Fruit fly (Drosophila melanogaster) whole organism, prepupa: ENCODE data around the gene CG43330.

Experiments
- Blimp-1 ChIP-seq: fragments of 200-800 bp; sonication (Bioruptor generic); optimal IDR thresholded peaks from 3 replicates; lab custom pipeline; 2017; ENCODE audit warnings: missing biosample characterization, missing genetic modification characterization, mild to moderate bottlenecking, moderate library complexity, missing genetic modification reagents
- CG10631 ChIP-seq: fragments of 200-800 bp; sonication (Bioruptor generic); optimal IDR thresholded peaks from 2 replicates; lab custom pipeline; 2016; ENCODE audit warnings: missing biosample characterization, missing genetic modification characterization
- CG10669 ChIP-seq: fragments of 200-800 bp; sonication (Bioruptor generic); optimal IDR thresholded peaks from 3 replicates; lab custom pipeline; 2018; ENCODE audit warnings: missing biosample characterization, mild to moderate bottlenecking, missing genetic modification characterization, moderate library complexity
- CG11902 ChIP-seq: fragments of 200-800 bp; sonication (Bioruptor generic); optimal IDR thresholded peaks from 3 replicates; lab custom pipeline; 2016; ENCODE audit warnings: missing biosample characterization, missing genetic modification characterization
- CG16779 ChIP-seq: fragments of 200-800 bp; sonication (Bioruptor generic); optimal IDR thresholded peaks from 3 replicates; lab custom pipeline; 2017; ENCODE audit warnings: missing biosample characterization, mild to moderate bottlenecking, missing genetic modification characterization
- CG3032 ChIP-seq: fragments of 200-800 bp; optimal IDR thresholded peaks from 2 replicates; lab custom pipeline; 2019; ENCODE audit warnings: missing biosample characterization, mild to moderate bottlenecking, missing genetic modification characterization, moderate library complexity
- CG31627 ChIP-seq: fragments of 200-800 bp; sonication (Bioruptor generic); optimal IDR thresholded peaks from 3 replicates; lab custom pipeline; 2016; ENCODE audit warnings: missing biosample characterization, missing genetic modification characterization
- CG32006 ChIP-seq: fragments of 200-800 bp; sonication (Bioruptor generic); optimal IDR thresholded peaks from 3 replicates; lab custom pipeline; 2017; ENCODE audit warnings: missing biosample characterization, mild to moderate bottlenecking, missing genetic modification characterization
- CG34406 ChIP-seq: fragments of 200-800 bp; sonication (Bioruptor generic); optimal IDR thresholded peaks from 3 replicates; lab custom pipeline; 2016; ENCODE audit warnings: missing biosample characterization, missing genetic modification characterization
- CG3919 ChIP-seq: fragments of 200-800 bp; sonication (Bioruptor generic); optimal IDR thresholded peaks from 3 replicates; lab custom pipeline; 2016; ENCODE audit warnings: missing biosample characterization, missing genetic modification characterization
- CG4318 ChIP-seq: fragments of 200-800 bp; sonication (Bioruptor generic); optimal IDR thresholded peaks from 3 replicates; lab custom pipeline; 2017; ENCODE audit warnings: missing biosample characterization, mild to moderate bottlenecking, missing genetic modification characterization
- CG6163 ChIP-seq: fragments of 200-800 bp; sonication (Bioruptor generic); IDR thresholded peaks from 3 replicates; pipeline ENCODE4 v1.3.6; 2022; ENCODE audit warnings: missing biosample characterization, missing genetic modification characterization
- CG6276 ChIP-seq: fragments of 200-800 bp; sonication (Bioruptor generic); optimal IDR thresholded peaks from 2 replicates; lab custom pipeline; 2017; ENCODE audit warnings: missing biosample characterization, mild to moderate bottlenecking, missing genetic modification characterization
- CG6792 ChIP-seq: fragments of 200-800 bp; sonication (Bioruptor generic); optimal IDR thresholded peaks from 3 replicates; lab custom pipeline; 2016; ENCODE audit warnings: missing biosample characterization, missing genetic modification characterization
- CG6808 ChIP-seq: fragments of 200-800 bp; sonication (Bioruptor generic); optimal IDR thresholded peaks from 3 replicates; lab custom pipeline; 2017; ENCODE audit warnings: missing biosample characterization, missing genetic modification characterization, mild to moderate bottlenecking, moderate library complexity, missing genetic modification reagents
- CG7368 ChIP-seq: fragments of 200-800 bp; sonication (Bioruptor generic); optimal IDR thresholded peaks from 3 replicates; lab custom pipeline; 2016; ENCODE audit warnings: missing biosample characterization, missing genetic modification characterization
- CG8119 ChIP-seq: fragments of 200-800 bp; sonication (Bioruptor generic); IDR thresholded peaks from 3 replicates; pipeline ENCODE4 v1.3.6; 2022; ENCODE audit warnings: missing biosample characterization, missing genetic modification characterization
- CG8319 ChIP-seq: fragments of 200-800 bp; sonication (Bioruptor generic); optimal IDR thresholded peaks from 3 replicates; lab custom pipeline; 2016; ENCODE audit warnings: missing biosample characterization, missing genetic modification characterization
- CG9139 ChIP-seq: fragments of 200-800 bp; sonication (Bioruptor generic); optimal IDR thresholded peaks from 3 replicates; lab custom pipeline; 2017; ENCODE audit warnings: missing biosample characterization, mild to moderate bottlenecking, missing genetic modification characterization
- Eip75B ChIP-seq: fragments of 200-800 bp; sonication (Bioruptor generic); optimal IDR thresholded peaks from 3 replicates; lab custom pipeline; 2016; ENCODE audit warnings: missing biosample characterization, missing genetic modification characterization
- Eip93F ChIP-seq: fragments of 200-800 bp; sonication (Bioruptor generic); optimal IDR thresholded peaks from 2 replicates; lab custom pipeline; 2016; ENCODE audit warnings: missing biosample characterization, mild to moderate bottlenecking, missing genetic modification characterization
- Ets21C ChIP-seq: fragments of 200-800 bp; sonication (Bioruptor generic); optimal IDR thresholded peaks from 3 replicates; lab custom pipeline; 2016; ENCODE audit warnings: missing biosample characterization, missing genetic modification characterization
- Gug ChIP-seq: fragments of 200-800 bp; sonication (Bioruptor generic); IDR thresholded peaks from 2 replicates; pipeline ENCODE4 v1.3.6; 2022; ENCODE audit warnings: missing biosample characterization, missing genetic modification characterization
- Hr38 ChIP-seq: sonication (Bioruptor generic); optimal IDR thresholded peaks from 2 replicates; lab custom pipeline; 2016; ENCODE audit warnings: missing biosample characterization, missing genetic modification characterization
- Hr39 ChIP-seq: fragments of 200-800 bp; sonication (Bioruptor generic); optimal IDR thresholded peaks from 2 replicates; lab custom pipeline; 2016; ENCODE audit warnings: missing biosample characterization, missing genetic modification characterization
- Hr4 ChIP-seq: fragments of 200-800 bp; sonication (Bioruptor generic); optimal IDR thresholded peaks from 3 replicates; lab custom pipeline; 2016; ENCODE audit warnings: missing biosample characterization, missing genetic modification characterization
- Lpt ChIP-seq: fragments of 200-800 bp; sonication (Bioruptor generic); optimal IDR thresholded peaks from 3 replicates; lab custom pipeline; 2016; ENCODE audit warnings: missing biosample characterization, missing genetic modification characterization
- Met ChIP-seq: fragments of 200-800 bp; sonication (Bioruptor generic); optimal IDR thresholded peaks from 3 replicates; lab custom pipeline; 2016; ENCODE audit warnings: missing biosample characterization, missing genetic modification characterization
- OdsH ChIP-seq: fragments of 200-800 bp; sonication (Bioruptor generic); optimal IDR thresholded peaks from 3 replicates; lab custom pipeline; 2016; ENCODE audit warnings: missing biosample characterization, missing genetic modification characterization
- Smox ChIP-seq: fragments of 200-800 bp; sonication (Bioruptor generic); optimal IDR thresholded peaks from 3 replicates; lab custom pipeline; 2016; ENCODE audit warnings: missing biosample characterization, missing genetic modification characterization
- Sox102F ChIP-seq: fragments of 200-800 bp; sonication (Bioruptor generic); optimal IDR thresholded peaks from 2 replicates; lab custom pipeline; 2016; ENCODE audit warnings: missing biosample characterization, mild to moderate bottlenecking, missing genetic modification characterization
- Sox14 ChIP-seq: fragments of 200-800 bp; sonication (Bioruptor generic); optimal IDR thresholded peaks from 3 replicates; lab custom pipeline; 2016; ENCODE audit warnings: missing biosample characterization, missing genetic modification characterization
- Sox15 ChIP-seq: fragments of 200-800 bp; sonication (Bioruptor generic); optimal IDR thresholded peaks from 3 replicates; lab custom pipeline; 2016; ENCODE audit warnings: missing biosample characterization, missing genetic modification characterization
- achi ChIP-seq: fragments of 200-800 bp; sonication (Bioruptor generic); optimal IDR thresholded peaks from 3 replicates; lab custom pipeline; 2016; ENCODE audit warnings: missing biosample characterization, missing genetic modification characterization
- acj6 ChIP-seq: fragments of 200-800 bp; sonication (Bioruptor generic); optimal IDR thresholded peaks from 3 replicates; lab custom pipeline; 2016; ENCODE audit warnings: missing biosample characterization, missing genetic modification characterization
- cyc ChIP-seq: fragments of 200-800 bp; sonication (Bioruptor generic); optimal IDR thresholded peaks from 3 replicates; lab custom pipeline; 2016; ENCODE audit warnings: missing biosample characterization, missing genetic modification characterization
- dsx ChIP-seq: fragments of 200-800 bp; optimal IDR thresholded peaks from 3 replicates; lab custom pipeline; 2019; ENCODE audit warnings: missing biosample characterization, mild to moderate bottlenecking, missing genetic modification characterization, moderate library complexity; ENCODE audit not compliant: poor library complexity, severe bottlenecking
- fd59A ChIP-seq: fragments of 200-800 bp; sonication (Bioruptor generic); optimal IDR thresholded peaks from 2 replicates; lab custom pipeline; 2017; ENCODE audit warnings: missing biosample characterization, mild to moderate bottlenecking, missing genetic modification characterization, missing genetic modification reagents
- fd85E ChIP-seq: fragments of 200-800 bp; sonication (Bioruptor generic); optimal IDR thresholded peaks from 3 replicates; lab custom pipeline; 2016; ENCODE audit warnings: missing biosample characterization, missing genetic modification characterization
- fkh ChIP-seq: fragments of 200-800 bp; sonication (Bioruptor generic); optimal IDR thresholded peaks from 3 replicates; lab custom pipeline; 2017; ENCODE audit warnings: missing biosample characterization, mild to moderate bottlenecking, missing genetic modification characterization, moderate library complexity
- net ChIP-seq: fragments of 200-800 bp; sonication (Bioruptor generic); optimal IDR thresholded peaks from 3 replicates; lab custom pipeline; 2016; ENCODE audit warnings: missing biosample characterization, missing genetic modification characterization
- pdm3 ChIP-seq: fragments of 200-800 bp; sonication (Bioruptor generic); optimal IDR thresholded peaks from 3 replicates; lab custom pipeline; 2016; ENCODE audit warnings: missing biosample characterization, missing genetic modification characterization
- salr ChIP-seq, 2 experiments: fragments of 200-800 bp; sonication (Bioruptor generic); optimal IDR thresholded peaks; 3 replicates each; lab custom pipeline; 2016 to 2018; ENCODE audit warnings: missing biosample characterization in 2 of 2, missing genetic modification characterization in 2 of 2, mild to moderate bottlenecking in 1 of 2
- spab ChIP-seq: fragments of 200-800 bp; sonication (Bioruptor generic); optimal IDR thresholded peaks from 2 replicates; lab custom pipeline; 2017; ENCODE audit warnings: missing biosample characterization, mild to moderate bottlenecking, missing genetic modification characterization, missing genetic modification reagents
- svp ChIP-seq: fragments of 200-800 bp; sonication (Bioruptor generic); peaks from one replicate; lab custom pipeline; 2016; ENCODE audit warnings: missing biosample characterization, missing genetic modification characterization
- topi ChIP-seq: fragments of 200-800 bp; sonication (Bioruptor generic); optimal IDR thresholded peaks from 3 replicates; lab custom pipeline; 2016; ENCODE audit warnings: missing biosample characterization, missing genetic modification characterization
- vri ChIP-seq: fragments of 200-800 bp; sonication (Bioruptor generic); optimal IDR thresholded peaks from 3 replicates; lab custom pipeline; 2016; ENCODE audit warnings: missing biosample characterization, mild to moderate bottlenecking, missing genetic modification characterization

Gene CG43330

DNA sequence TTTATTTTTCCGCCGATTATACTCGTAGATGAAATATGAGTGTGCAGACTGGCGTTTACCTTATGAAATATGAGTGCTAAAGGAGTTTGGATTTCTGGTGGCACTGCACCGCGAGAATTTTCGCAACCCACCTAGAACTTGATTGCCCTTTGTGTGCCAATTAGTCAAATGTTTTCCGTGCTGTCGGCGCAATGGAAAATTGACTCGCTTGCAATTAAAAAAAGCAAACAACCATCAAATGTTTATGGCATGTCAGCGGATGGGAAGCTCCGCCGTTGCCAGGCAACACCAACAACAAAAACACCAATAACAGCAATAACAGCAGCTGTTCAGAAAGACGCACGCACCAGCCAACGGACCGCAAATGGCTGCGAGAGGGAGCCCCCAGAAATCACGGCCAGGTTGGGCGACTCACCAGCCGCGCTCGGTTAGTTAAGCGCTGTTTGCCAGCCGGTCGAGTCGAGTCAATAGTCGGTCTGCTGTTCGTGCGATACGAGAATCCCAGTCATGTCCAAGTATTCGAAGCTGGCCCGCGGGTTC lies 37.8 kb downstream of the CG43330 start (continued):
- TF ChIP-seq CG16779 (tag; lab: Kevin White, UChicago): no peak
- peak; percentile 46 for TF ChIP-seq topi (GFP tag; lab: Kevin White, UChicago)
- TF ChIP-seq CG11902 (GFP tag; lab: Kevin White, UChicago): peak; percentile 16
- peak; percentile 48 for TF ChIP-seq cyc (GFP tag; lab: Kevin White, UChicago)
- TF ChIP-seq CG8319: peak; percentile 24
- no peak for TF ChIP-seq Ets21C (GFP tag; lab: Kevin White, UChicago)
- no peak for TF ChIP-seq Hr38 (GFP tag; lab: Kevin White, UChicago)
- peak; percentile 7 for TF ChIP-seq CG34406 (GFP tag; lab: Kevin White, UChicago)

dm6 chr3L:22465486-22466402 lies 38.5 kb downstream of the CG43330 start, which contains the start of gene CG11438:
CG11438 (plus strand) TSS chr3L:22465619.
- TF ChIP-seq salr (GFP tag; optimal IDR thresholded peaks at IDR 0.05; lab: Kevin White, UChicago) (no peak), Eip93F (no peak), Hr4 (GFP tag; lab: Kevin White, UChicago) (no peak), CG16779 (tag; lab: Kevin White, UChicago) (no peak), pdm3 (no peak), CG8319 (no peak), net (no peak), CG3919 (GFP tag; lab: Kevin White, UChicago) (peak; percentile 4), Gug (GFP tag; lab: Robert Waterston, UW) (no peak), CG10631 (GFP tag; lab: Kevin White, UChicago) (no peak), CG31627 (GFP tag; lab: Kevin White, UChicago) (no peak), Sox14 (GFP tag; lab: Kevin White, UChicago) (no peak), Hr39 (no peak), CG9139 (GFP tag; lab: Kevin White, UChicago) (no peak), achi (GFP tag; lab: Kevin White, UChicago) (no peak), topi (GFP tag; lab: Kevin White, UChicago) (no peak), Smox (GFP tag; lab: Kevin White, UChicago) (no peak), cyc (GFP tag; lab: Kevin White, UChicago) (no peak), Sox102F (GFP tag; lab: Kevin White, UChicago) (no peak), Ets21C (GFP tag; lab: Kevin White, UChicago) (no peak), CG10669 (GFP tag; lab: Kevin White, UChicago) (no peak), CG6163 (GFP tag; lab: Robert Waterston, UW) (0 out of 3 replicates have a peak, but pooled peaks have one; percentile 10), CG3032 (tag; lab: Kevin White, UChicago) (no peak), Hr38 (GFP tag; lab: Kevin White, UChicago) (no peak), CG6276 (no peak), svp (GFP tag; lab: Kevin White, UChicago) (peak; percentile 60), CG7368 (GFP tag; lab: Kevin White, UChicago) (no peak), OdsH (GFP tag; lab: Kevin White, UChicago) (no peak), Blimp-1 (GFP tag; lab: Kevin White, UChicago) (peak; percentile 89), CG4318 (GFP tag; lab: Kevin White, UChicago) (no peak), Sox15 (GFP tag; lab: Kevin White, UChicago) (no peak), CG6792 (GFP tag; lab: Kevin White, UChicago) (no peak), CG8119 (GFP tag; lab: Robert Waterston, UW) (no peak), Eip75B (GFP tag; lab: Kevin White, UChicago) (no peak), spab (no peak), fd59A (GFP tag; lab: Kevin White, UChicago) (no peak), vri (GFP tag; lab: Kevin White, UChicago) (no peak), CG32006 (GFP tag; lab: Kevin White, UChicago) (no peak), CG6808 (GFP tag; lab: Kevin White, UChicago) (peak; percentile 100), fkh (GFP tag; lab: Kevin White, UChicago) (peak; percentile 61), Lpt (no peak), fd85E (GFP tag; lab: Kevin White, UChicago) (no peak), dsx (GFP tag; lab: Kevin White, UChicago) (no peak), Met (GFP tag; lab: Kevin White, UChicago) (no peak), acj6 (GFP tag; lab: Kevin White, UChicago) (no peak)
